Worm (Caenorhabditis elegans) whole organism, young adult: ENCODE results near the gene idpa-3.

Experiments
- C06A6.2 ChIP-seq: fragments of 200-800 bp; sonication (Bioruptor generic); conservative IDR thresholded peaks from 2 replicates; pipeline ENCODE4 v1.3.6; 2022; ENCODE audit warnings: missing genetic modification characterization, missing compliant biosample characterization
- D2030.7 ChIP-seq: fragments of 200-800 bp; sonication (Bioruptor generic); IDR thresholded peaks from 2 replicates; pipeline ENCODE4 v1.3.6; 2022; ENCODE audit warnings: missing genetic modification reagents, missing genetic modification characterization, missing compliant biosample characterization
- F22D6.2 ChIP-seq: sonication (generic microtip); optimal IDR thresholded peaks from 2 replicates; lab custom pipeline; 2016; ENCODE audit warnings: mild to moderate bottlenecking, missing genetic modification characterization, missing compliant biosample characterization
- F52B5.7 ChIP-seq: sonication (generic microtip); optimal IDR thresholded peaks from 2 replicates; lab custom pipeline; 2016; ENCODE audit warnings: mild to moderate bottlenecking, missing genetic modification characterization, missing compliant biosample characterization
- Y53F4B.3 ChIP-seq: fragments of 200-800 bp; sonication (Bioruptor generic); IDR thresholded peaks from 2 replicates; pipeline ENCODE4 v1.3.6; 2022; ENCODE audit warnings: missing genetic modification reagents, missing genetic modification characterization, missing compliant biosample characterization
- Y67H2A.10 ChIP-seq: fragments of 200-800 bp; sonication (Bioruptor generic); conservative IDR thresholded peaks from 2 replicates; pipeline ENCODE4 v1.3.6; 2022; ENCODE audit warnings: missing genetic modification reagents, missing genetic modification characterization, missing compliant biosample characterization
- attf-3 ChIP-seq: fragments of 200-800 bp; sonication (Bioruptor generic); conservative IDR thresholded peaks from 2 replicates; pipeline ENCODE4 v1.3.6; 2022; ENCODE audit warnings: missing genetic modification reagents, missing genetic modification characterization, missing compliant biosample characterization
- ccch-3 ChIP-seq: fragments of 200-800 bp; sonication (Bioruptor generic); optimal IDR thresholded peaks from 2 replicates; lab custom pipeline; 2018; ENCODE audit warnings: mild to moderate bottlenecking, missing genetic modification characterization, missing compliant biosample characterization
- cebp-1 ChIP-seq, 2 experiments: fragments of 200-800 bp in 1 of 2; sonication (Bioruptor generic) in 1 of 2; sonication (generic microtip) in 1 of 2; IDR thresholded peaks in 1 of 2; optimal IDR thresholded peaks in 1 of 2; 2 replicates each; pipeline versions ENCODE4 v1.3.6 to Lab custom; 2017 to 2022; ENCODE audit warnings: missing compliant biosample characterization in 2 of 2, missing genetic modification characterization in 2 of 2, mild to moderate bottlenecking in 1 of 2, missing genetic modification reagents in 1 of 2, moderate library complexity in 1 of 2
- ceh-100 ChIP-seq: fragments of 200-800 bp; sonication (Bioruptor generic); IDR thresholded peaks from 2 replicates; pipeline ENCODE4 v1.3.6; 2022; ENCODE audit warnings: missing genetic modification reagents, missing genetic modification characterization, missing compliant biosample characterization
- ceh-27 ChIP-seq: fragments of 200-800 bp; sonication (Bioruptor generic); optimal IDR thresholded peaks from 2 replicates; lab custom pipeline; 2018; ENCODE audit warnings: mild to moderate bottlenecking, missing genetic modification characterization, moderate library complexity, missing compliant biosample characterization
- let-607 ChIP-seq, 2 experiments: fragments of 200-800 bp in 1 of 2; sonication (Bioruptor generic) in 1 of 2; sonication (generic microtip) in 1 of 2; optimal IDR thresholded peaks; 2 replicates each; lab custom pipeline; 2016 to 2018; ENCODE audit warnings: mild to moderate bottlenecking in 2 of 2, missing compliant biosample characterization in 2 of 2, missing genetic modification characterization in 2 of 2, moderate library complexity in 2 of 2, missing genotype in 1 of 2
- nfya-2 ChIP-seq: fragments of 200-800 bp; sonication (Bioruptor generic); IDR thresholded peaks from 2 replicates; pipeline ENCODE4 v1.3.6; 2022; ENCODE audit warnings: missing genetic modification reagents, missing genetic modification characterization, missing compliant biosample characterization
- nhr-27 ChIP-seq: fragments of 200-800 bp; sonication (Bioruptor generic); optimal IDR thresholded peaks from 2 replicates; lab custom pipeline; 2018; ENCODE audit warnings: mild to moderate bottlenecking, missing genetic modification characterization, moderate library complexity, missing compliant biosample characterization
- nhr-80 ChIP-seq: sonication (generic microtip); optimal IDR thresholded peaks from 2 replicates; lab custom pipeline; 2016; ENCODE audit warnings: missing genetic modification characterization, missing compliant biosample characterization
- rcor-1 ChIP-seq: fragments of 200-800 bp; sonication (Bioruptor generic); IDR thresholded peaks from 2 replicates; pipeline ENCODE4 v1.3.6; 2022; ENCODE audit warnings: missing genetic modification reagents, missing genetic modification characterization, missing compliant biosample characterization
- repo-1 ChIP-seq: sonication (generic microtip); optimal IDR thresholded peaks from 2 replicates; lab custom pipeline; 2017; ENCODE audit warnings: mild to moderate bottlenecking, missing genetic modification characterization, missing compliant biosample characterization
- snpc-1.1 ChIP-seq: sonication (generic microtip); optimal IDR thresholded peaks from 2 replicates; lab custom pipeline; 2017; ENCODE audit warnings: missing genetic modification characterization, mild to moderate bottlenecking, missing compliant biosample characterization, antibody characterized with exemption, moderate library complexity, missing genotype, missing genetic modification reagents; ENCODE audit not compliant: insufficient read depth
- tbp1 ChIP-seq: fragments of 200-800 bp; sonication (Bioruptor generic); optimal IDR thresholded peaks from 2 replicates; lab custom pipeline; 2018; ENCODE audit warnings: mild to moderate bottlenecking, missing genetic modification characterization, missing compliant biosample characterization
- xnd-1 ChIP-seq: sonication (generic microtip); optimal IDR thresholded peaks from 2 replicates; lab custom pipeline; 2016; ENCODE audit warnings: missing genotype, missing genetic modification reagents, missing genetic modification characterization, missing compliant biosample characterization

Gene idpa-3

ce11 chrX:10379678-10380077 is 43.4 kb downstream of the idpa-3 start, which contains the start of gene rme-4:
TSS of gene rme-4 (minus strand) at chrX:10379845.
- TF ChIP-seq Y53F4B.3 (GFP tag; lab: Robert Waterston, UW) (no peak), nhr-80 (tag; lab: Kevin White, UChicago) (peak; percentile 65)

- no peak; the same call in 1 of the 2 replicates for TF ChIP-seq cebp-1 (GFP tag; IDR thresholded peaks at IDR 0.05; lab: Robert Waterston, UW)
- peak; percentile 86 for TF ChIP-seq cebp-1 (tag; optimal IDR thresholded peaks at IDR 0.05; lab: Kevin White, UChicago)
- TF ChIP-seq tbp1 (GFP tag; lab: Kevin White, UChicago), result no peak
Measured at ce11 chrX:10386001-10386400, 49.8 kb downstream of the idpa-3 start.

ce11 chrX:10386408-10386807 is 50.2 kb downstream of the idpa-3 start, which contains the start of gene dyf-6:
TSS of gene dyf-6 (minus strand) at chrX:10386508.
- no peak for TF ChIP-seq ccch-3 (GFP tag; lab: Kevin White, UChicago)
- TF ChIP-seq F52B5.7 (tag; lab: Kevin White, UChicago), result no peak
- no peak for TF ChIP-seq C06A6.2 (GFP tag; lab: Robert Waterston, UW)
- TF ChIP-seq D2030.7 (GFP tag; lab: Robert Waterston, UW), result no peak
- no peak for TF ChIP-seq snpc-1.1 (tag; lab: Kevin White, UChicago)
- no peak for TF ChIP-seq xnd-1 (tag; lab: Kevin White, UChicago)
- no peak for TF ChIP-seq ceh-100 (GFP tag; lab: Robert Waterston, UW)
- no peak for TF ChIP-seq nhr-27
- TF ChIP-seq F22D6.2 (tag; lab: Kevin White, UChicago), result no peak
- no peak for TF ChIP-seq nfya-2 (GFP tag; lab: Robert Waterston, UW)
- no peak for TF ChIP-seq attf-3 (GFP tag; lab: Robert Waterston, UW)
- TF ChIP-seq Y67H2A.10 (GFP tag; lab: Robert Waterston, UW), result no peak
- no peak for TF ChIP-seq repo-1 (tag; lab: Kevin White, UChicago)
- no peak for TF ChIP-seq ceh-27 (GFP tag; lab: Kevin White, UChicago)
- TF ChIP-seq let-607 (tag; optimal IDR thresholded peaks at IDR 0.05; lab: Kevin White, UChicago), result no peak
- no peak for TF ChIP-seq rcor-1
